Worm (Caenorhabditis elegans) whole organism, L4 larva: ENCODE results near the gene catp-6.

Source experiments
- F26F4.8 ChIP-seq: fragments of 200-800 bp; sonication (Bioruptor generic); conservative IDR thresholded peaks from 2 replicates; pipeline ENCODE4 v1.3.6; 2022; ENCODE audit warnings: missing genetic modification characterization, missing compliant biosample characterization
- R02D3.7 ChIP-seq: fragments of 150-350 bp; sonication (generic microtip); optimal IDR thresholded peaks from 3 replicates; lab custom pipeline; 2014; ENCODE audit warnings: missing biosample characterization, missing genetic modification characterization
- T26A8.4 ChIP-seq: fragments of 200-800 bp; sonication (Bioruptor generic); IDR thresholded peaks from 2 replicates; pipeline ENCODE4 v1.3.6; 2022; ENCODE audit warnings: missing genetic modification characterization, missing compliant biosample characterization
- Y75B8A.6 ChIP-seq: fragments of 200-800 bp; sonication (Bioruptor generic); IDR thresholded peaks from 2 replicates; pipeline ENCODE4 v1.3.6; 2022; ENCODE audit warnings: missing genetic modification reagents, missing genetic modification characterization, missing compliant biosample characterization
- ZK546.5 ChIP-seq, 2 experiments: sonication (generic microtip); optimal IDR thresholded peaks; 2 replicates each; lab custom pipeline; 2017; ENCODE audit warnings: missing biosample characterization in 2 of 2, missing genetic modification characterization in 2 of 2
- ceh-44 ChIP-seq: fragments of 200-800 bp; sonication (Bioruptor generic); IDR thresholded peaks from 2 replicates; pipeline ENCODE4 v1.3.6; 2022; ENCODE audit warnings: missing genetic modification reagents, missing genetic modification characterization, missing compliant biosample characterization
- ceh-82 ChIP-seq: sonication (generic microtip); optimal IDR thresholded peaks from 2 replicates; lab custom pipeline; 2017; ENCODE audit warnings: missing biosample characterization, missing genetic modification characterization
- ces-1 ChIP-seq: fragments of 150-350 bp; sonication (generic microtip); optimal IDR thresholded peaks from 4 replicates; lab custom pipeline; 2014; ENCODE audit warnings: missing biosample characterization, missing genetic modification reagents, missing genetic modification characterization
- daf-16 ChIP-seq, 3 experiments: sonication (generic microtip); optimal IDR thresholded peaks; 2 replicates each; lab custom pipeline; 2016 to 2017; ENCODE audit warnings: missing genetic modification characterization in 3 of 3, missing genetic modification reagents in 3 of 3, mild to moderate bottlenecking in 2 of 3, missing compliant biosample characterization in 2 of 3, missing biosample characterization in 1 of 3, moderate library complexity in 1 of 3
- daf-19 ChIP-seq: fragments of 200-800 bp; sonication (Bioruptor generic); conservative IDR thresholded peaks from 2 replicates; pipeline ENCODE4 v1.3.6; 2022; ENCODE audit warnings: missing genetic modification characterization, missing compliant biosample characterization
- daf-8 ChIP-seq: fragments of 200-800 bp; sonication (Bioruptor generic); IDR thresholded peaks from 2 replicates; pipeline ENCODE4 v1.3.6; 2022; ENCODE audit warnings: missing genetic modification characterization, missing compliant biosample characterization
- dmd-6 ChIP-seq: fragments of 200-800 bp; sonication (Bioruptor generic); IDR thresholded peaks from 2 replicates; pipeline ENCODE4 v1.3.6; 2022; ENCODE audit warnings: missing genetic modification reagents, missing genetic modification characterization, missing compliant biosample characterization
- dve-1 ChIP-seq: sonication (generic microtip); optimal IDR thresholded peaks from 2 replicates; lab custom pipeline; 2017; ENCODE audit warnings: antibody characterized with exemption, mild to moderate bottlenecking, missing genetic modification characterization, missing compliant biosample characterization; ENCODE audit not compliant: insufficient read depth
- fkh-10 ChIP-seq: fragments of 150-350 bp; optimal IDR thresholded peaks from 2 replicates; lab custom pipeline; 2014; ENCODE audit warnings: missing biosample characterization, missing genetic modification reagents, missing genetic modification characterization
- fos-1 ChIP-seq: fragments of 150-350 bp; optimal IDR thresholded peaks from 2 replicates; lab custom pipeline; 2014; ENCODE audit warnings: missing biosample characterization, missing genetic modification characterization
- gei-8 ChIP-seq: fragments of 200-800 bp; sonication (Bioruptor generic); optimal IDR thresholded peaks from 2 replicates; lab custom pipeline; 2018; ENCODE audit warnings: mild to moderate bottlenecking, missing genetic modification characterization, missing compliant biosample characterization
- hif-1 ChIP-seq, 2 experiments: sonication (generic microtip); optimal IDR thresholded peaks; 2 replicates each; lab custom pipeline; 2016 to 2017; ENCODE audit warnings: missing compliant biosample characterization in 2 of 2, missing genetic modification characterization in 2 of 2, missing genetic modification reagents in 2 of 2, missing genotype in 2 of 2, mild to moderate bottlenecking in 1 of 2
- hlh-11 ChIP-seq: fragments of 200-800 bp; sonication (Bioruptor generic); optimal IDR thresholded peaks from 2 replicates; lab custom pipeline; 2018; ENCODE audit warnings: mild to moderate bottlenecking, missing genetic modification characterization, missing compliant biosample characterization
- lim-7 ChIP-seq: fragments of 200-800 bp; sonication (Bioruptor generic); IDR thresholded peaks from 2 replicates; pipeline ENCODE4 v1.3.6; 2022; ENCODE audit warnings: missing genetic modification characterization, missing compliant biosample characterization
- lin-1 ChIP-seq: fragments of 200-800 bp; sonication (Bioruptor generic); IDR thresholded peaks from 2 replicates; pipeline ENCODE4 v1.3.6; 2022; ENCODE audit warnings: missing genetic modification reagents, missing genetic modification characterization, missing compliant biosample characterization
- lin-13 ChIP-seq: fragments of 150-350 bp; optimal IDR thresholded peaks from 2 replicates; lab custom pipeline; 2014; ENCODE audit warnings: missing biosample characterization, missing genetic modification reagents, missing genetic modification characterization
- lin-39 ChIP-seq: fragments of 150-350 bp; optimal IDR thresholded peaks from 2 replicates; lab custom pipeline; 2014; ENCODE audit warnings: missing biosample characterization, missing genetic modification reagents, missing genetic modification characterization
- lir-3 ChIP-seq: sonication (generic microtip); optimal IDR thresholded peaks from 2 replicates; lab custom pipeline; 2016; ENCODE audit warnings: mild to moderate bottlenecking, missing genetic modification characterization, missing compliant biosample characterization
- lsy-2 ChIP-seq, 2 experiments: fragments of 150-350 bp in 1 of 2; sonication (generic microtip) in 1 of 2; optimal IDR thresholded peaks; 2 replicates each; lab custom pipeline; 2014 to 2017; ENCODE audit warnings: missing biosample characterization in 2 of 2, missing genetic modification characterization in 2 of 2
- madf-9 ChIP-seq: fragments of 200-800 bp; sonication (Bioruptor generic); conservative IDR thresholded peaks from 2 replicates; pipeline ENCODE4 v1.3.6; 2022; ENCODE audit warnings: missing genetic modification reagents, missing genetic modification characterization, missing compliant biosample characterization
- mdl-1 ChIP-seq, 2 experiments: fragments of 150-350 bp in 1 of 2; sonication (generic microtip) in 1 of 2; optimal IDR thresholded peaks; 2 replicates each; lab custom pipeline; 2014 to 2017; ENCODE audit warnings: missing biosample characterization in 2 of 2, missing genetic modification characterization in 2 of 2
- mdt-29 ChIP-seq: fragments of 200-800 bp; sonication (Bioruptor generic); IDR thresholded peaks from 2 replicates; pipeline ENCODE4 v1.3.6; 2022; ENCODE audit warnings: missing genetic modification reagents, missing genetic modification characterization, missing compliant biosample characterization
- mep-1 ChIP-seq: fragments of 150-350 bp; sonication (generic microtip); optimal IDR thresholded peaks from 3 replicates; lab custom pipeline; 2014; ENCODE audit warnings: missing biosample characterization, missing genetic modification characterization
- mes-2 ChIP-seq: sonication (generic microtip); optimal IDR thresholded peaks from 2 replicates; lab custom pipeline; 2016; ENCODE audit warnings: missing genotype, mild to moderate bottlenecking, missing genetic modification characterization, missing compliant biosample characterization; ENCODE audit not compliant: poor library complexity, severe bottlenecking
- nhr-25 ChIP-seq: sonication (generic microtip); optimal IDR thresholded peaks from 2 replicates; lab custom pipeline; 2017; ENCODE audit warnings: missing genetic modification characterization, mild to moderate bottlenecking, missing compliant biosample characterization, antibody characterized with exemption, moderate library complexity, borderline replicate concordance; ENCODE audit not compliant: insufficient read depth
- nhr-28 ChIP-seq: fragments of 150-350 bp; optimal IDR thresholded peaks from 2 replicates; lab custom pipeline; 2014; ENCODE audit warnings: missing biosample characterization, missing genetic modification characterization
- nhr-48 ChIP-seq: sonication (generic microtip); optimal IDR thresholded peaks from 2 replicates; lab custom pipeline; 2016; ENCODE audit warnings: mild to moderate bottlenecking, missing genetic modification characterization, missing compliant biosample characterization
- nhr-76 ChIP-seq: fragments of 150-350 bp; optimal IDR thresholded peaks from 2 replicates; lab custom pipeline; 2014; ENCODE audit warnings: missing biosample characterization, missing genetic modification characterization
- nhr-77 ChIP-seq: fragments of 150-350 bp; optimal IDR thresholded peaks from 2 replicates; lab custom pipeline; 2014; ENCODE audit warnings: missing biosample characterization, missing genetic modification characterization
- pha-4 ChIP-seq, 2 experiments: fragments of 150-350 bp in 1 of 2; fragments of 200-800 bp in 1 of 2; sonication (Bioruptor generic) in 1 of 2; IDR thresholded peaks in 1 of 2; optimal IDR thresholded peaks in 1 of 2; 2 replicates each; pipeline versions ENCODE4 v1.3.6 to Lab custom; 2014 to 2022; ENCODE audit warnings: missing genetic modification characterization in 2 of 2, missing genetic modification reagents in 2 of 2, missing biosample characterization in 1 of 2, missing compliant biosample characterization in 1 of 2
- php-3 ChIP-seq: fragments of 200-800 bp; sonication (Bioruptor generic); IDR thresholded peaks from 2 replicates; pipeline ENCODE4 v1.3.6; 2022; ENCODE audit warnings: missing genetic modification reagents, missing genetic modification characterization, missing compliant biosample characterization
- pqm-1 ChIP-seq: sonication (generic microtip); optimal IDR thresholded peaks from 2 replicates; lab custom pipeline; 2017; ENCODE audit warnings: missing biosample characterization, missing genetic modification characterization
- rbr-2 ChIP-seq: sonication (generic microtip); optimal IDR thresholded peaks from 2 replicates; lab custom pipeline; 2016; ENCODE audit warnings: missing genotype, missing genetic modification characterization, missing compliant biosample characterization
- sdz-12 ChIP-seq: fragments of 200-800 bp; sonication (Bioruptor generic); optimal IDR thresholded peaks from 2 replicates; lab custom pipeline; 2018; ENCODE audit warnings: mild to moderate bottlenecking, missing genetic modification characterization, missing compliant biosample characterization
- set-16 ChIP-seq: fragments of 200-800 bp; sonication (Bioruptor generic); IDR thresholded peaks from 2 replicates; pipeline ENCODE4 v1.3.6; 2022; ENCODE audit warnings: missing genetic modification reagents, missing genetic modification characterization, missing compliant biosample characterization
- spr-1 ChIP-seq: sonication (generic microtip); optimal IDR thresholded peaks from 2 replicates; lab custom pipeline; 2016; ENCODE audit warnings: mild to moderate bottlenecking, missing genetic modification characterization, missing compliant biosample characterization
- spr-3 ChIP-seq: fragments of 200-800 bp; sonication (Bioruptor generic); optimal IDR thresholded peaks from 2 replicates; lab custom pipeline; 2018; ENCODE audit warnings: mild to moderate bottlenecking, missing genetic modification characterization, missing compliant biosample characterization
- unc-62 ChIP-seq, 3 experiments: fragments of 150-350 bp in 1 of 3; sonication (generic microtip); optimal IDR thresholded peaks in 2 of 3; peaks in 1 of 3; 1 replicate in 1 of 3; 2 replicates in 2 of 3; lab custom pipeline; 2014 to 2017; ENCODE audit warnings: missing biosample characterization in 3 of 3, missing genetic modification characterization in 3 of 3, missing genetic modification reagents in 3 of 3, missing genotype in 1 of 3
- vab-7 ChIP-seq: fragments of 200-800 bp; sonication (Bioruptor generic); IDR thresholded peaks from 2 replicates; pipeline ENCODE4 v1.3.6; 2022; ENCODE audit warnings: missing genetic modification reagents, missing genetic modification characterization, missing compliant biosample characterization
- zfp-2 ChIP-seq: sonication (generic microtip); optimal IDR thresholded peaks from 2 replicates; lab custom pipeline; 2016; ENCODE audit warnings: mild to moderate bottlenecking, missing genetic modification characterization, missing compliant biosample characterization
- zfp-3 ChIP-seq: fragments of 200-800 bp; sonication (Bioruptor generic); conservative IDR thresholded peaks from 2 replicates; pipeline ENCODE4 v1.3.6; 2022; ENCODE audit warnings: missing genetic modification reagents, missing genetic modification characterization, missing compliant biosample characterization
- zip-11 ChIP-seq: fragments of 200-800 bp; sonication (Bioruptor generic); IDR thresholded peaks from 2 replicates; pipeline ENCODE4 v1.3.6; 2022; ENCODE audit warnings: missing genetic modification characterization, missing compliant biosample characterization
- ztf-11 ChIP-seq: fragments of 150-350 bp; optimal IDR thresholded peaks from 2 replicates; lab custom pipeline; 2014; ENCODE audit warnings: missing biosample characterization, missing genetic modification characterization

Gene catp-6

DNA sequence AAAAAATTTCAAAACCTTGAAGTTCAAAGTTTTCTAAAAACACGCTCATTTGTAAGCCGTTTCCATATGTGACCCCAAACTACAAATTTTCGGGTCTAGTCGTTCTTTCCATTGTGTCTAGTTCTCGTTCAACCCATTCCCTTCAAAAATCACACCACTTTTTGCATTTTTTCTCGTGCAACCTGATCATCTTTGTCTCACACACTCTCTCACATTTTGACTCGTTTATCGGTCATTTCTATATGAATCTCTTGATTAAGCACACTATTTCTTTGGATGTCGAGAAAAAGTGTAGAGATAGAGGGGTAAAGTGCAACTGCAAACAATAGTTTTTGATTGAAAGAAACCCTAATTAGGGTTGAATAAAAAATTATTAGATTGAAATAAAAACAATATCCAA, 20.8 kb downstream of the catp-6 start (continued):
- TF ChIP-seq ZK546.5 (tag; optimal IDR thresholded peaks at IDR 0.05; lab: Kevin White, UChicago) (no peak), dve-1 (peak; percentile 85), nhr-25 (tag; lab: Kevin White, UChicago) (no peak), dmd-6 (GFP tag; lab: Robert Waterston, UW) (peak; percentile 70), zip-11 (GFP tag; lab: Robert Waterston, UW) (no peak), daf-16 (GFP tag; optimal IDR thresholded peaks at IDR 0.05; lab: Kevin White, UChicago) (no peak), daf-16 (tag; optimal IDR thresholded peaks at IDR 0.05; lab: Kevin White, UChicago) (peak; percentile 70), mdt-29 (no peak), fos-1 (tag; lab: Kevin White, UChicago) (no peak), lim-7 (no peak), zfp-3 (0 out of 2 replicates have a peak, but pooled peaks have one; percentile 41), hlh-11 (tag; lab: Kevin White, UChicago) (peak; percentile 93), vab-7 (GFP tag; lab: Robert Waterston, UW) (no peak), mdl-1 (tag; optimal IDR thresholded peaks at IDR 0.05; lab: Kevin White, UChicago) (peak in 1 of 2 experiments; percentile 71), hif-1 (tag; optimal IDR thresholded peaks at IDR 0.05; lab: Kevin White, UChicago) (peak in 1 of 2 experiments; percentile 25), ces-1 (GFP tag; lab: Kevin White, UChicago) (no peak), pqm-1 (tag; lab: Kevin White, UChicago) (peak; percentile 40), rbr-2 (tag; lab: Kevin White, UChicago) (peak; percentile 6), lin-13 (GFP tag; lab: Kevin White, UChicago) (peak; percentile 44), lin-1 (peak; percentile 81; the same call in 1 of the 2 replicates), unc-62 (GFP tag; optimal IDR thresholded peaks at IDR 0.05 in 1 of 2; lab: Kevin White, UChicago) (peak in 1 of 2 experiments; percentile 97), unc-62 (tag; optimal IDR thresholded peaks at IDR 0.05; lab: Kevin White, UChicago) (no peak), R02D3.7 (no peak), ztf-11 (no peak), nhr-77 (tag; lab: Kevin White, UChicago) (peak; percentile 91), pha-4 (GFP tag; IDR thresholded peaks at IDR 0.05; lab: Robert Waterston, UW) (no peak), pha-4 (tag; optimal IDR thresholded peaks at IDR 0.05; lab: Kevin White, UChicago) (peak; percentile 21), F26F4.8 (GFP tag; lab: Robert Waterston, UW) (no peak), nhr-76 (tag; lab: Kevin White, UChicago) (no peak), zfp-2 (tag; lab: Kevin White, UChicago) (no peak), mes-2 (tag; lab: Kevin White, UChicago) (peak; percentile 72), fkh-10 (GFP tag; lab: Kevin White, UChicago) (no peak), daf-8 (no peak), gei-8 (GFP tag; lab: Kevin White, UChicago) (no peak), nhr-28 (tag; lab: Kevin White, UChicago) (peak; percentile 96), lsy-2 (tag; optimal IDR thresholded peaks at IDR 0.05; lab: Kevin White, UChicago) (peak in 1 of 2 experiments; percentile 71)

DNA sequence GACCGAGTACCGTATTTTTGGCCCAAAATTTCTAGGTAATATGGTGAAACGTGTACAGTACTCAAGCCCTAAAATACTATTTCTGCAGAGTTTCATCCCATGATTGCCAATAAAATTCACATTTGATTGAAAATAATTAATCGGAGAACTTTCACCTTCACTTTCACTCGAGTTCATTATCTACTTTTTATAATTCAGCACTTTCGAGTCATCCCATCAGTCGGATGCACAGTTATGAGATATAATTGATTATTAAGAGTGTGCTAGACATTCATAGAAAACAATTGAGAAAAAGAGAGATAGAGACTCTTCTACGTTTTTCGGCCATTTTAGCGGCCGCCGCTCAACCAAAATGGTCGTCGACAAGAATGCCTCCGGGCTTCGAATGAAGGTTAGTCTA, 21.7 kb downstream of the catp-6 start, which contains the start of gene fat-3:
Gene fat-3 (plus strand): TSS at position 313 of the 400 bp plus-strand sequence.
- TF ChIP-seq mdt-29: 0 out of 2 replicates have a peak, but pooled peaks have one; percentile 10
- no peak for TF ChIP-seq sdz-12 (GFP tag; lab: Kevin White, UChicago)
- TF ChIP-seq daf-19 (GFP tag; lab: Robert Waterston, UW): no peak
- no peak for TF ChIP-seq ceh-82
- TF ChIP-seq lin-39 (tag; lab: Kevin White, UChicago): no peak
- peak; percentile 4 for TF ChIP-seq nhr-48 (tag; lab: Kevin White, UChicago)
- no peak for TF ChIP-seq T26A8.4 (GFP tag; lab: Robert Waterston, UW)
- TF ChIP-seq fos-1 (tag; lab: Kevin White, UChicago): no peak
- TF ChIP-seq ceh-44 (GFP tag; lab: Robert Waterston, UW): no peak
- TF ChIP-seq Y75B8A.6 (GFP tag; lab: Robert Waterston, UW): no peak
- TF ChIP-seq nhr-28 (tag; lab: Kevin White, UChicago): peak; percentile 61
- TF ChIP-seq spr-3 (GFP tag; lab: Kevin White, UChicago): no peak
- TF ChIP-seq madf-9: no peak
- peak; percentile 41 for TF ChIP-seq mep-1 (tag; lab: Kevin White, UChicago)
- peak; percentile 60 for TF ChIP-seq hlh-11 (tag; lab: Kevin White, UChicago)
- TF ChIP-seq spr-1 (tag; lab: Kevin White, UChicago): no peak
- TF ChIP-seq set-16 (GFP tag; lab: Robert Waterston, UW): no peak
- TF ChIP-seq php-3 (GFP tag; lab: Robert Waterston, UW): peak; percentile 82
- no peak for TF ChIP-seq lir-3 (tag; lab: Kevin White, UChicago)
- peak; percentile 17 for TF ChIP-seq mes-2 (tag; lab: Kevin White, UChicago)
- no peak for TF ChIP-seq R02D3.7
